Worm (Caenorhabditis elegans) whole organism, young adult: ENCODE data around the gene R10E11.5.

Source experiments
- B0019.2 ChIP-seq: fragments of 200-800 bp; sonication (Bioruptor generic); conservative IDR thresholded peaks from 2 replicates; pipeline ENCODE4 v1.3.6; 2022; ENCODE audit warnings: missing genetic modification reagents, missing genetic modification characterization, missing compliant biosample characterization
- B0035.1 ChIP-seq: sonication (generic microtip); optimal IDR thresholded peaks from 2 replicates; lab custom pipeline; 2016; ENCODE audit warnings: missing genetic modification characterization, mild to moderate bottlenecking, missing compliant biosample characterization, missing genotype, missing genetic modification reagents
- B0336.3 ChIP-seq: fragments of 200-800 bp; sonication (Bioruptor generic); IDR thresholded peaks from 2 replicates; pipeline ENCODE4 v1.3.6; 2022; ENCODE audit warnings: missing genetic modification characterization, missing compliant biosample characterization
- D2030.7 ChIP-seq: fragments of 200-800 bp; sonication (Bioruptor generic); IDR thresholded peaks from 2 replicates; pipeline ENCODE4 v1.3.6; 2022; ENCODE audit warnings: missing genetic modification reagents, missing genetic modification characterization, missing compliant biosample characterization
- F10E7.11 ChIP-seq: sonication (generic microtip); optimal IDR thresholded peaks from 2 replicates; lab custom pipeline; 2017; ENCODE audit warnings: mild to moderate bottlenecking, missing genetic modification characterization, moderate library complexity, missing compliant biosample characterization
- F22D6.2 ChIP-seq: sonication (generic microtip); optimal IDR thresholded peaks from 2 replicates; lab custom pipeline; 2016; ENCODE audit warnings: mild to moderate bottlenecking, missing genetic modification characterization, missing compliant biosample characterization
- K12H6.12 ChIP-seq: fragments of 200-800 bp; sonication (Bioruptor generic); optimal IDR thresholded peaks from 2 replicates; lab custom pipeline; 2018; ENCODE audit warnings: mild to moderate bottlenecking, missing genetic modification characterization, missing compliant biosample characterization
- T07F8.4 ChIP-seq: sonication (generic microtip); optimal IDR thresholded peaks from 2 replicates; lab custom pipeline; 2016; ENCODE audit warnings: mild to moderate bottlenecking, missing genetic modification characterization, moderate library complexity, missing compliant biosample characterization
- Y53F4B.3 ChIP-seq: fragments of 200-800 bp; sonication (Bioruptor generic); IDR thresholded peaks from 2 replicates; pipeline ENCODE4 v1.3.6; 2022; ENCODE audit warnings: missing genetic modification reagents, missing genetic modification characterization, missing compliant biosample characterization
- Y53G8AR.9 ChIP-seq: fragments of 200-800 bp; sonication (Bioruptor generic); conservative IDR thresholded peaks from 2 replicates; pipeline ENCODE4 v1.3.6; 2022; ENCODE audit warnings: missing genetic modification reagents, missing genetic modification characterization, missing compliant biosample characterization
- Y79H2A.3 ChIP-seq: fragments of 200-800 bp; sonication (Bioruptor generic); conservative IDR thresholded peaks from 2 replicates; pipeline ENCODE4 v1.3.6; 2022; ENCODE audit warnings: missing genetic modification reagents, missing genetic modification characterization, missing compliant biosample characterization
- ama-1 ChIP-seq, 3 experiments: fragments of 150-350 bp in 1 of 3; sonication (generic microtip) in 2 of 3; optimal IDR thresholded peaks; 2 replicates each; lab custom pipeline; 2014 to 2018; ENCODE audit warnings: missing biosample characterization in 2 of 3, missing genetic modification characterization in 2 of 3, missing genetic modification reagents in 2 of 3
- aptf-2 ChIP-seq: fragments of 200-800 bp; sonication (Bioruptor generic); conservative IDR thresholded peaks from 2 replicates; pipeline ENCODE4 v1.3.6; 2022; ENCODE audit warnings: missing genetic modification reagents, missing genetic modification characterization, missing compliant biosample characterization
- atf-7 ChIP-seq: sonication (generic microtip); optimal IDR thresholded peaks from 2 replicates; lab custom pipeline; 2017; ENCODE audit warnings: mild to moderate bottlenecking, missing genetic modification characterization, missing compliant biosample characterization
- athp-1 ChIP-seq: sonication (generic microtip); optimal IDR thresholded peaks from 2 replicates; lab custom pipeline; 2017; ENCODE audit warnings: mild to moderate bottlenecking, missing genetic modification characterization, missing compliant biosample characterization
- attf-6 ChIP-seq: fragments of 200-800 bp; sonication (Bioruptor generic); IDR thresholded peaks from 2 replicates; pipeline ENCODE4 v1.3.6; 2022; ENCODE audit warnings: missing genetic modification reagents, missing genetic modification characterization, missing compliant biosample characterization
- bed-2 ChIP-seq: fragments of 200-800 bp; sonication (Bioruptor generic); IDR thresholded peaks from 2 replicates; pipeline ENCODE4 v1.3.6; 2022; ENCODE audit warnings: missing genetic modification reagents, missing genetic modification characterization, missing compliant biosample characterization
- chd-7 ChIP-seq: sonication (generic microtip); optimal IDR thresholded peaks from 2 replicates; lab custom pipeline; 2016; ENCODE audit warnings: mild to moderate bottlenecking, missing genetic modification characterization, moderate library complexity, missing compliant biosample characterization
- die-1 ChIP-seq: sonication (generic microtip); optimal IDR thresholded peaks from 2 replicates; lab custom pipeline; 2016; ENCODE audit warnings: missing genotype, mild to moderate bottlenecking, missing genetic modification characterization, missing compliant biosample characterization
- dpff-1 ChIP-seq: sonication (generic microtip); optimal IDR thresholded peaks from 2 replicates; lab custom pipeline; 2017; ENCODE audit warnings: mild to moderate bottlenecking, missing genetic modification characterization, missing compliant biosample characterization
- egl-18 ChIP-seq: fragments of 200-800 bp; sonication (Bioruptor generic); IDR thresholded peaks from 2 replicates; pipeline ENCODE4 v1.3.6; 2022; ENCODE audit warnings: missing genetic modification reagents, missing genetic modification characterization, missing compliant biosample characterization
- egl-44 ChIP-seq: fragments of 200-800 bp; sonication (Bioruptor generic); IDR thresholded peaks from 2 replicates; pipeline ENCODE4 v1.3.6; 2022; ENCODE audit warnings: missing genetic modification reagents, missing genetic modification characterization, missing compliant biosample characterization
- ets-4 ChIP-seq: fragments of 200-800 bp; sonication (Bioruptor generic); optimal IDR thresholded peaks from 2 replicates; lab custom pipeline; 2018; ENCODE audit warnings: mild to moderate bottlenecking, missing genetic modification characterization, missing compliant biosample characterization
- fkh-3 ChIP-seq: sonication (generic microtip); optimal IDR thresholded peaks from 2 replicates; lab custom pipeline; 2016; ENCODE audit warnings: mild to moderate bottlenecking, missing genetic modification characterization, missing compliant biosample characterization
- gei-17 ChIP-seq: fragments of 200-800 bp; sonication (Bioruptor generic); optimal IDR thresholded peaks from 2 replicates; lab custom pipeline; 2018; ENCODE audit warnings: mild to moderate bottlenecking, missing genetic modification characterization, missing compliant biosample characterization
- hlh-26 ChIP-seq: fragments of 200-800 bp; sonication (Bioruptor generic); conservative IDR thresholded peaks from 2 replicates; pipeline ENCODE4 v1.3.6; 2022; ENCODE audit warnings: missing genetic modification reagents, missing genetic modification characterization, missing compliant biosample characterization
- hmg-1.2 ChIP-seq: fragments of 200-800 bp; sonication (Bioruptor generic); IDR thresholded peaks from 2 replicates; pipeline ENCODE4 v1.3.6; 2022; ENCODE audit warnings: missing genetic modification reagents, missing genetic modification characterization, missing compliant biosample characterization
- hsf-1 ChIP-seq: fragments of 200-800 bp; sonication (Bioruptor generic); IDR thresholded peaks from 2 replicates; pipeline ENCODE4 v1.3.6; 2022; ENCODE audit warnings: missing genetic modification reagents, missing genetic modification characterization, missing compliant biosample characterization
- lin-54 ChIP-seq: fragments of 200-800 bp; sonication (Bioruptor generic); optimal IDR thresholded peaks from 2 replicates; lab custom pipeline; 2018; ENCODE audit warnings: mild to moderate bottlenecking, missing genetic modification characterization, missing compliant biosample characterization
- lir-1 ChIP-seq: fragments of 200-800 bp; sonication (Bioruptor generic); conservative IDR thresholded peaks from 2 replicates; pipeline ENCODE4 v1.3.6; 2022; ENCODE audit warnings: missing genetic modification reagents, missing genetic modification characterization, missing compliant biosample characterization
- madf-10 ChIP-seq: sonication (generic microtip); optimal IDR thresholded peaks from 2 replicates; lab custom pipeline; 2016; ENCODE audit warnings: mild to moderate bottlenecking, missing genetic modification characterization, missing compliant biosample characterization
- madf-3 ChIP-seq: fragments of 200-800 bp; sonication (Bioruptor generic); IDR thresholded peaks from 2 replicates; pipeline ENCODE4 v1.3.6; 2022; ENCODE audit warnings: missing genetic modification reagents, missing genetic modification characterization, missing compliant biosample characterization
- madf-6 ChIP-seq: fragments of 200-800 bp; sonication (Bioruptor generic); IDR thresholded peaks from 2 replicates; pipeline ENCODE4 v1.3.6; 2022; ENCODE audit warnings: missing genetic modification reagents, missing genetic modification characterization, missing compliant biosample characterization
- nfya-2 ChIP-seq: fragments of 200-800 bp; sonication (Bioruptor generic); IDR thresholded peaks from 2 replicates; pipeline ENCODE4 v1.3.6; 2022; ENCODE audit warnings: missing genetic modification reagents, missing genetic modification characterization, missing compliant biosample characterization
- nfyb-1 ChIP-seq: fragments of 200-800 bp; sonication (Bioruptor generic); IDR thresholded peaks from 2 replicates; pipeline ENCODE4 v1.3.6; 2022; ENCODE audit warnings: missing genetic modification reagents, missing genetic modification characterization, missing compliant biosample characterization
- pha-4 ChIP-seq: fragments of 150-350 bp; sonication (generic microtip); optimal IDR thresholded peaks from 2 replicates; lab custom pipeline; 2014; ENCODE audit warnings: missing biosample characterization, missing genetic modification reagents, missing genetic modification characterization
- rcor-1 ChIP-seq: fragments of 200-800 bp; sonication (Bioruptor generic); IDR thresholded peaks from 2 replicates; pipeline ENCODE4 v1.3.6; 2022; ENCODE audit warnings: missing genetic modification reagents, missing genetic modification characterization, missing compliant biosample characterization
- snpc-3.4 ChIP-seq: sonication (generic microtip); optimal IDR thresholded peaks from 2 replicates; lab custom pipeline; 2017; ENCODE audit warnings: missing genetic modification characterization, mild to moderate bottlenecking, missing compliant biosample characterization, antibody characterized with exemption, moderate library complexity, missing genotype, missing genetic modification reagents
- snpc-4 ChIP-seq, 5 experiments: fragments of 150-350 bp in 1 of 5; sonication (generic microtip) in 4 of 5; optimal IDR thresholded peaks; 2 replicates each; lab custom pipeline; 2014 to 2018; ENCODE audit warnings: missing genetic modification characterization in 5 of 5, missing biosample characterization in 3 of 5, antibody characterized with exemption in 2 of 5, mild to moderate bottlenecking in 2 of 5, missing compliant biosample characterization in 2 of 5, missing genotype in 2 of 5, moderate library complexity in 2 of 5, missing genetic modification reagents in 1 of 5
- zim-3 ChIP-seq: sonication (generic microtip); optimal IDR thresholded peaks from 2 replicates; lab custom pipeline; 2017; ENCODE audit warnings: mild to moderate bottlenecking, missing genetic modification characterization, moderate library complexity, missing compliant biosample characterization
- ztf-18 ChIP-seq: sonication (generic microtip); optimal IDR thresholded peaks from 2 replicates; lab custom pipeline; 2016; ENCODE audit warnings: missing genotype, mild to moderate bottlenecking, missing genetic modification characterization, missing compliant biosample characterization
- ztf-6 ChIP-seq: fragments of 200-800 bp; sonication (Bioruptor generic); IDR thresholded peaks from 2 replicates; pipeline ENCODE4 v1.3.6; 2022; ENCODE audit warnings: missing genetic modification reagents, missing genetic modification characterization, missing compliant biosample characterization

R10E11.5 gene

DNA sequence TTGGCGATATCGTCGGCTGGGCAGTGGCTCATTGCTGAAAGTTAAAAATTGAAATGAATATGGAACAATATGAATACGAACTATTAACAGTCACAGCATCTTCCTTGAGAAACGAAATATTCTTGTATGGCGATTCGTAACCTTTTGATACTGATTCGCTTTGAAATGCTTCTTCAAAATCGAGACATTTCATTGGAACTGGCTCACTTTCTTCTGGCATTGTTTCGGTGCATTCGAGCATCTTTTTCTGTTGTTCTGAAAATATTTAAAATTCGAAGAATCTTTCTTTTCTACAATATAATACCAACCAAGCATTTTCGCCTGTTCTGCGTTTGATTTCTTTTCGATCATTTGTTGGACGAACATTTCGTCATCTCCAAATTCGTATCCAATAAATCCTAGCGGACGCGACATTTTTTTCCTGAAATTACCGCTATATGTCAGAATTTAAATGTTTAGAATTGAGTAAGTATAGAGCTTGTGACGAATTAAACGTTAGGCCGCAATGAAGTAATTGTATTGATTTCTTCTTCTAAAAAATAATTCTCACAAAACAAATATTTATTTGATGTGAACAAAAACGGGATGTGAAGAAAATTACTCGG lies 35.0 kb upstream of the R10E11.5 start, which contains the start of gene lin-52 (continued):
- TF ChIP-seq ets-4 (GFP tag; lab: Kevin White, UChicago) (no peak), egl-44 (GFP tag; lab: Robert Waterston, UW) (no peak), F10E7.11 (tag; lab: Kevin White, UChicago) (no peak), atf-7 (tag; lab: Kevin White, UChicago) (peak; percentile 51), K12H6.12 (tag; lab: Kevin White, UChicago) (no peak), dpff-1 (tag; lab: Kevin White, UChicago) (no peak), lin-54 (GFP tag; lab: Kevin White, UChicago) (peak; percentile 29), Y53G8AR.9 (peak; percentile 90; the same call in 1 of the 2 replicates), pha-4 (tag; lab: Kevin White, UChicago) (no peak), bed-2 (GFP tag; lab: Robert Waterston, UW) (no peak), B0035.1 (tag; lab: Kevin White, UChicago) (peak; percentile 31), Y53F4B.3 (GFP tag; lab: Robert Waterston, UW) (no peak), snpc-4 (GFP tag; optimal IDR thresholded peaks at IDR 0.05; lab: Kevin White, UChicago) (no peak), snpc-4 (tag; optimal IDR thresholded peaks at IDR 0.05; lab: Kevin White, UChicago) (no peak), nfyb-1 (0 out of 2 replicates have a peak, but pooled peaks have one; percentile 58)

DNA sequence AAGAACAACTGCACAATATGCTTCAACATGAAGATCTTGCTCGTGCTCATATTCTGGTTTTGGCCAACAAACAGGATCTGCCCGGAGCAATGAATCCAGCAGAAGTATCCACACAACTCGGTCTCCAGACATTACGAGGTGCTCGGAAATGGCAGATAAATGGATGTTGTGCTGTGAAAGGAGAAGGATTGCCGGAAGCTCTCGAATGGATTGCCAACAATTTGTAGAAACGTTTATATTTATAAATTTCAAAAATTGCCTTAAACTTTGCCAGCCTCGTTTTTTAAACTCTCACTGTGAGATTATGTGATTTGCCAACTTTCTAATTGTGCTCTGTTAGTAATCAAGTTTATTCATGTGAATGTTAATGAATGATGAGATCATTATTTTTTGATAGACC lies 34.3 kb upstream of the R10E11.5 start:
- TF ChIP-seq snpc-3.4 (tag; lab: Kevin White, UChicago) = no peak
- no peak for TF ChIP-seq athp-1 (tag; lab: Kevin White, UChicago)
- no peak for TF ChIP-seq lin-54 (GFP tag; lab: Kevin White, UChicago)
- TF ChIP-seq hmg-1.2 = no peak
- no peak for TF ChIP-seq egl-18

DNA sequence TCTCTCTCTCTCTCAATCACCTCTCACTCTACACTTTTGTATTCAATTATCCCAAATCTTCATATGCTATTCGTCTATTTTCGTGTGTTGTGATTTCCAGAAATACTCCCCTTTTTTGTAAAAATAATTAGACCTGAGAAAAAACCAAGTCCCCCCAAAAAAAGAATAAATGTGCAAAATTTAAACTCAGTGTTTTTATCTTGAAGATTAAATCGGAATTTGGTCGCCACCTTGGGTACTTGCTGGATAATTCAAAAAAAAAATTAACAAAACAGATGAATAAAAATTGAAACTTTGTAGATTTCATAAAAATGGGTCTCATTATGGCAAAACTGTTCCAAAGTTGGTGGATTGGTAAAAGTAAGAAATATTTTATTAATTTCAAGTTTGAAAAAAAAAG lies 33.5 kb upstream of the R10E11.5 start, which contains the start of gene arl-5:
arl-5 (plus strand) TSS at position 301 of the 400 bp plus-strand sequence.
- TF ChIP-seq madf-6 (no peak), madf-3 (GFP tag; lab: Robert Waterston, UW) (no peak)
- TF ChIP-seq, all 124 proteins: peak for 0

DNA sequence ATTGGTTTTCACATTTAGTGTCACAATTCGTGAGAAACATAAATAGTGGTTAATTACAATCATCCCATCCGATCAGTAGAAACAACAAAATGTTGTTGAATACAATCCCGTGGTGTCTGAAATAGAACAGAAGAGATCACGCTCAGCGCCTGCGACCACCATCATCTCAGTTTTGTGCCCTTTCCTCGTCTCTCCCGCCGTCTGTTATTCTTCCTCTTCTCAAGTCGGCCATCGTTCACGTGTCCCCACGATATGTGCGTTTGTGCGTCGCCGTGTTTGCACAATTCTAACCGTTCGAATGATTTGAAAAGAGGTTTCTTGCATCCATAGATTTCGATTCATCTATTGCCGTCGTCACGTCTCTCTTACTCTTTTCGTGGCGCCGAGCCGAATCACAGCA lies 29.3 kb upstream of the R10E11.5 start, which contains the start of gene panl-3:
panl-3 (plus strand) TSS at position 294 of the 400 bp plus-strand sequence.
- TF ChIP-seq B0336.3 (no peak; the same call in 1 of the 2 replicates), B0019.2 (GFP tag; lab: Robert Waterston, UW) (no peak), athp-1 (tag; lab: Kevin White, UChicago) (no peak), attf-6 (no peak), ztf-6 (GFP tag; lab: Robert Waterston, UW) (0 out of 2 replicates have a peak, but pooled peaks have one; percentile 66), Y79H2A.3 (no peak), D2030.7 (GFP tag; lab: Robert Waterston, UW) (0 out of 2 replicates have a peak, but pooled peaks have one; percentile 19), madf-6 (no peak; the same call in 1 of the 2 replicates), aptf-2 (no peak), F22D6.2 (tag; lab: Kevin White, UChicago) (no peak), fkh-3 (tag; lab: Kevin White, UChicago) (no peak), rcor-1 (GFP tag; lab: Robert Waterston, UW) (peak; percentile 43; the same call in 1 of the 2 replicates), T07F8.4 (tag; lab: Kevin White, UChicago) (no peak), chd-7 (tag; lab: Kevin White, UChicago) (peak; percentile 52), ztf-18 (peak; percentile 31), ama-1 (optimal IDR thresholded peaks at IDR 0.05; lab: Kevin White, UChicago) (peak; percentile 22), ama-1 (GFP tag; optimal IDR thresholded peaks at IDR 0.05; lab: Kevin White, UChicago) (no peak), egl-44 (GFP tag; lab: Robert Waterston, UW) (no peak), hsf-1 (GFP tag; lab: Robert Waterston, UW) (peak; percentile 26; the same call in 1 of the 2 replicates), lir-1 (GFP tag; lab: Robert Waterston, UW) (no peak), K12H6.12 (tag; lab: Kevin White, UChicago) (peak; percentile 56), madf-10 (tag; lab: Kevin White, UChicago) (no peak), die-1 (no peak), zim-3 (tag; lab: Kevin White, UChicago) (no peak), gei-17 (GFP tag; lab: Kevin White, UChicago) (no peak), hlh-26 (GFP tag; lab: Robert Waterston, UW) (no peak), nfya-2 (GFP tag; lab: Robert Waterston, UW) (no peak)
